Fruit fly (Drosophila melanogaster) whole organism, embryonic: ENCODE data around the gene tral.

Source experiments
- Ada2b ChIP-seq: fragments of 200-800 bp; sonication (Bioruptor generic); IDR thresholded peaks from 2 replicates; pipeline ENCODE4 v1.3.6; 2022; ENCODE audit warnings: missing biosample characterization, missing genetic modification characterization
- Aef1 ChIP-seq: fragments of 200-800 bp; sonication (Bioruptor generic); IDR thresholded peaks from 3 replicates; pipeline ENCODE4 v1.3.6; 2022; ENCODE audit warnings: missing biosample characterization, missing genetic modification characterization
- Atf3 ChIP-seq: fragments of 200-800 bp; sonication (Bioruptor generic); optimal IDR thresholded peaks from 3 replicates; lab custom pipeline; 2016; ENCODE audit warnings: missing biosample characterization, missing genetic modification characterization
- CG11723 ChIP-seq: fragments of 200-800 bp; sonication (Bioruptor generic); optimal IDR thresholded peaks from 2 replicates; lab custom pipeline; 2017; ENCODE audit warnings: missing biosample characterization, mild to moderate bottlenecking, missing genetic modification characterization
- CG12155 ChIP-seq: fragments of 200-800 bp; sonication (Bioruptor generic); optimal IDR thresholded peaks from 3 replicates; lab custom pipeline; 2016; ENCODE audit warnings: missing biosample characterization, missing genetic modification characterization
- CG12391 ChIP-seq: fragments of 200-800 bp; sonication (Bioruptor generic); optimal IDR thresholded peaks from 3 replicates; lab custom pipeline; 2018; ENCODE audit warnings: missing biosample characterization, mild to moderate bottlenecking, missing genetic modification characterization, moderate library complexity
- CG14050 ChIP-seq: fragments of 200-800 bp; sonication (Bioruptor generic); IDR thresholded peaks from 3 replicates; pipeline ENCODE4 v1.3.6; 2022; ENCODE audit warnings: missing biosample characterization, missing genetic modification characterization
- CG14860 ChIP-seq: fragments of 200-800 bp; sonication (Bioruptor generic); IDR thresholded peaks from 3 replicates; pipeline ENCODE4 v1.3.6; 2022; ENCODE audit warnings: missing biosample characterization, missing genetic modification characterization; ENCODE audit not compliant: partially characterized antibody
- CG1647 ChIP-seq: fragments of 200-800 bp; sonication (Bioruptor generic); optimal IDR thresholded peaks from 3 replicates; lab custom pipeline; 2016; ENCODE audit warnings: missing biosample characterization, missing genetic modification characterization
- CG17912 ChIP-seq: fragments of 200-800 bp; sonication (Bioruptor generic); optimal IDR thresholded peaks from 2 replicates; lab custom pipeline; 2018; ENCODE audit warnings: missing biosample characterization, mild to moderate bottlenecking, missing genetic modification characterization
- CG1832 ChIP-seq: fragments of 200-800 bp; sonication (Bioruptor generic); optimal IDR thresholded peaks from 2 replicates; lab custom pipeline; 2017; ENCODE audit warnings: missing biosample characterization, mild to moderate bottlenecking, missing genetic modification characterization, inconsistent platforms
- CG2120 ChIP-seq: fragments of 200-800 bp; sonication (Bioruptor generic); optimal IDR thresholded peaks from 3 replicates; lab custom pipeline; 2016; ENCODE audit warnings: missing biosample characterization, missing genetic modification characterization
- CG2199 ChIP-seq: fragments of 200-800 bp; sonication (Bioruptor generic); IDR thresholded peaks from 3 replicates; pipeline ENCODE4 v1.3.6; 2022; ENCODE audit warnings: missing biosample characterization, missing genetic modification characterization
- CG2875 ChIP-seq: fragments of 200-800 bp; sonication (Bioruptor generic); optimal IDR thresholded peaks from 2 replicates; lab custom pipeline; 2017; ENCODE audit warnings: missing biosample characterization, mild to moderate bottlenecking, missing genetic modification characterization, missing genetic modification reagents
- CG2889 ChIP-seq: fragments of 200-800 bp; sonication (Bioruptor generic); IDR thresholded peaks from 3 replicates; pipeline ENCODE4 v1.3.6; 2022; ENCODE audit warnings: missing biosample characterization, missing genetic modification characterization
- CG33557 ChIP-seq: fragments of 200-800 bp; sonication (Bioruptor generic); optimal IDR thresholded peaks from 2 replicates; lab custom pipeline; 2019; ENCODE audit warnings: missing biosample characterization, mild to moderate bottlenecking, missing genetic modification characterization, moderate library complexity
- CG4282 ChIP-seq: fragments of 200-800 bp; sonication (Bioruptor generic); optimal IDR thresholded peaks from 2 replicates; lab custom pipeline; 2016; ENCODE audit warnings: missing biosample characterization, missing genetic modification characterization
- CG4404 ChIP-seq: fragments of 200-800 bp; sonication (Bioruptor generic); IDR thresholded peaks from 2 replicates; pipeline ENCODE4 v1.3.6; 2022; ENCODE audit warnings: missing biosample characterization, missing genetic modification characterization
- CG4730 ChIP-seq: fragments of 200-800 bp; sonication (Bioruptor generic); IDR thresholded peaks from 2 replicates; pipeline ENCODE4 v1.3.6; 2022; ENCODE audit warnings: missing biosample characterization, missing genetic modification characterization
- CG6254 ChIP-seq: fragments of 200-800 bp; sonication (Bioruptor generic); optimal IDR thresholded peaks from 3 replicates; lab custom pipeline; 2017; ENCODE audit warnings: mild to moderate bottlenecking, missing biosample characterization, missing genetic modification reagents, missing genetic modification characterization
- CG9609 ChIP-seq: fragments of 200-800 bp; sonication (Bioruptor generic); optimal IDR thresholded peaks from 3 replicates; lab custom pipeline; 2016; ENCODE audit warnings: missing biosample characterization, missing genetic modification characterization
- Deaf1 ChIP-seq: fragments of 200-800 bp; optimal IDR thresholded peaks from 3 replicates; lab custom pipeline; 2019; ENCODE audit warnings: missing biosample characterization, mild to moderate bottlenecking, missing genetic modification characterization, moderate library complexity
- Eip74EF ChIP-seq, 2 experiments: fragments of 200-800 bp in 1 of 2; fragments of >200 bp in 1 of 2; sonication (Bioruptor generic) in 1 of 2; optimal IDR thresholded peaks; 2 replicates each; lab custom pipeline; 2017 to 2019; ENCODE audit warnings: missing biosample characterization in 2 of 2, missing genetic modification characterization in 2 of 2, mild to moderate bottlenecking in 1 of 2, moderate library complexity in 1 of 2
- Hr78 ChIP-seq, 2 experiments: fragments of 200-800 bp in 1 of 2; fragments of >200 bp in 1 of 2; sonication (Bioruptor generic) in 1 of 2; optimal IDR thresholded peaks; 2 replicates each; lab custom pipeline; 2017 to 2019; ENCODE audit warnings: missing biosample characterization in 2 of 2, missing genetic modification characterization in 2 of 2, mild to moderate bottlenecking in 1 of 2, moderate library complexity in 1 of 2
- Med ChIP-seq: fragments of 200-800 bp; sonication (Bioruptor generic); peaks from one replicate; lab custom pipeline; 2016; ENCODE audit warnings: missing biosample characterization, missing genetic modification characterization, mild to moderate bottlenecking, inconsistent platforms, moderate library complexity
- Mes4 ChIP-seq: fragments of 200-800 bp; sonication (Bioruptor generic); optimal IDR thresholded peaks from 2 replicates; lab custom pipeline; 2016; ENCODE audit warnings: missing biosample characterization, missing genetic modification characterization
- Myb ChIP-seq: fragments of 200-800 bp; sonication (Bioruptor generic); optimal IDR thresholded peaks from 2 replicates; lab custom pipeline; 2016; ENCODE audit warnings: missing biosample characterization, missing genetic modification characterization
- Poxn ChIP-seq: fragments of 200-800 bp; sonication (Bioruptor generic); IDR thresholded peaks from 2 replicates; pipeline ENCODE4 v1.3.6; 2022; ENCODE audit warnings: missing biosample characterization, missing genetic modification characterization
- Sry-β ChIP-seq: fragments of 200-800 bp; sonication (Bioruptor generic); optimal IDR thresholded peaks from 2 replicates; lab custom pipeline; 2018; ENCODE audit warnings: missing biosample characterization, mild to moderate bottlenecking, missing genetic modification characterization, moderate library complexity
- Ssrp ChIP-seq: fragments of 200-800 bp; sonication (Bioruptor generic); optimal IDR thresholded peaks from 2 replicates; lab custom pipeline; 2018; ENCODE audit warnings: missing biosample characterization, mild to moderate bottlenecking, missing genetic modification characterization, moderate library complexity
- TFAM ChIP-seq: fragments of 200-800 bp; sonication (Bioruptor generic); optimal IDR thresholded peaks from 2 replicates; lab custom pipeline; 2017; ENCODE audit warnings: missing biosample characterization, missing genetic modification characterization, inconsistent platforms
- Xrp1 ChIP-seq: fragments of 200-800 bp; sonication (Bioruptor generic); IDR thresholded peaks from 2 replicates; pipeline ENCODE4 v1.3.6; 2022; ENCODE audit warnings: missing biosample characterization, missing genetic modification characterization
- chn ChIP-seq: fragments of 200-800 bp; sonication (Bioruptor generic); optimal IDR thresholded peaks from 2 replicates; lab custom pipeline; 2016; ENCODE audit warnings: missing biosample characterization, missing genetic modification characterization
- crol ChIP-seq: fragments of 200-800 bp; sonication (Bioruptor generic); IDR thresholded peaks from 2 replicates; pipeline ENCODE4 v1.3.6; 2022; ENCODE audit warnings: missing biosample characterization, missing genetic modification characterization
- fu2 ChIP-seq: fragments of 200-800 bp; sonication (Bioruptor generic); optimal IDR thresholded peaks from 2 replicates; lab custom pipeline; 2016; ENCODE audit warnings: missing biosample characterization, missing genetic modification characterization
- hbn ChIP-seq: fragments of 200-800 bp; sonication (Bioruptor generic); IDR thresholded peaks from 2 replicates; pipeline ENCODE4 v1.3.6; 2022; ENCODE audit warnings: missing biosample characterization, missing genetic modification characterization; ENCODE audit not compliant: partially characterized antibody
- lab ChIP-seq: fragments of 200-800 bp; sonication (Bioruptor generic); optimal IDR thresholded peaks from 3 replicates; lab custom pipeline; 2017; ENCODE audit warnings: missing biosample characterization, missing genetic modification characterization, mild to moderate bottlenecking, moderate library complexity, missing genetic modification reagents
- oc ChIP-seq: fragments of 200-800 bp; sonication (Bioruptor generic); optimal IDR thresholded peaks from 2 replicates; lab custom pipeline; 2018; ENCODE audit warnings: missing biosample characterization, mild to moderate bottlenecking, missing genetic modification characterization, moderate library complexity
- sc ChIP-seq, 3 experiments: fragments of >200 bp in 2 of 3; fragments of 200-800 bp in 1 of 3; sonication (Bioruptor generic) in 1 of 3; optimal IDR thresholded peaks; 2 replicates in 2 of 3; 3 replicates in 1 of 3; lab custom pipeline; 2017; ENCODE audit warnings: mild to moderate bottlenecking in 1 of 3, missing biosample characterization in 1 of 3, missing genetic modification characterization in 1 of 3, missing genetic modification reagents in 1 of 3
- schlank ChIP-seq: fragments of 200-800 bp; sonication (Bioruptor generic); optimal IDR thresholded peaks from 2 replicates; lab custom pipeline; 2018; ENCODE audit warnings: missing biosample characterization, mild to moderate bottlenecking, missing genetic modification characterization
- sna ChIP-seq: fragments of 200-800 bp; sonication (Bioruptor generic); IDR thresholded peaks from 2 replicates; pipeline ENCODE4 v1.3.6; 2022; ENCODE audit warnings: missing biosample characterization, missing genetic modification characterization; ENCODE audit not compliant: partially characterized antibody
- sqz ChIP-seq: fragments of 200-800 bp; sonication (Bioruptor generic); optimal IDR thresholded peaks from 3 replicates; lab custom pipeline; 2018; ENCODE audit warnings: missing biosample characterization, mild to moderate bottlenecking, missing genetic modification characterization
- stc ChIP-seq: fragments of 200-800 bp; sonication (Bioruptor generic); IDR thresholded peaks from 2 replicates; pipeline ENCODE4 v1.3.6; 2022; ENCODE audit warnings: missing biosample characterization, missing genetic modification characterization
- tap ChIP-seq: fragments of 200-800 bp; optimal IDR thresholded peaks from 3 replicates; lab custom pipeline; 2019; ENCODE audit warnings: missing biosample characterization, mild to moderate bottlenecking, missing genetic modification characterization, moderate library complexity
- tin ChIP-seq: fragments of 200-800 bp; sonication (Bioruptor generic); optimal IDR thresholded peaks from 3 replicates; lab custom pipeline; 2016; ENCODE audit warnings: missing biosample characterization, missing genetic modification characterization
- tll ChIP-seq, 2 experiments: fragments of 200-800 bp in 1 of 2; fragments of >200 bp in 1 of 2; sonication (Bioruptor generic) in 1 of 2; optimal IDR thresholded peaks; 2 replicates each; lab custom pipeline; 2017 to 2019; ENCODE audit warnings: missing biosample characterization in 2 of 2, missing genetic modification characterization in 2 of 2, mild to moderate bottlenecking in 1 of 2, moderate library complexity in 1 of 2
- twi ChIP-seq: fragments of 200-800 bp; optimal IDR thresholded peaks from 2 replicates; lab custom pipeline; 2019; ENCODE audit warnings: missing biosample characterization, mild to moderate bottlenecking, missing genetic modification characterization, moderate library complexity
- vfl ChIP-seq: fragments of 200-800 bp; sonication (Bioruptor generic); optimal IDR thresholded peaks from 2 replicates; lab custom pipeline; 2016; ENCODE audit warnings: missing biosample characterization, missing genetic modification characterization

The tral gene

dm6 chr3L:12503865-12504650, 10.8 kb upstream of the tral start, which contains the start of the genes CG10646 and vih (continued):
- TF ChIP-seq Hr78 (GFP tag; optimal IDR thresholded peaks at IDR 0.05; lab: Kevin White, UChicago) (no peak), TFAM (no peak), hbn (GFP tag; lab: Robert Waterston, UW) (no peak; the same call in 1 of the 2 replicates), CG1832 (GFP tag; lab: Kevin White, UChicago) (no peak), Ssrp (tag; lab: Kevin White, UChicago) (peak; percentile 44), sqz (peak; percentile 68), Mes4 (GFP tag; lab: Kevin White, UChicago) (no peak), CG2199 (GFP tag; lab: Robert Waterston, UW) (no peak), sna (no peak), CG17912 (GFP tag; lab: Kevin White, UChicago) (no peak), CG9609 (GFP tag; lab: Kevin White, UChicago) (no peak), CG1647 (GFP tag; lab: Kevin White, UChicago) (no peak), tap (peak; percentile 4), crol (GFP tag; lab: Robert Waterston, UW) (no peak), tin (peak; percentile 62), CG4404 (no peak), Atf3 (GFP tag; lab: Kevin White, UChicago) (no peak), Med (GFP tag; lab: Kevin White, UChicago) (peak; percentile 53), Sry-β (GFP tag; lab: Kevin White, UChicago) (peak; percentile 42), CG6254 (GFP tag; lab: Kevin White, UChicago) (no peak), schlank (tag; lab: Kevin White, UChicago) (no peak), Deaf1 (tag; lab: Kevin White, UChicago) (peak; percentile 31), vfl (GFP tag; lab: Kevin White, UChicago) (no peak), Ada2b (GFP tag; lab: Robert Waterston, UW) (0 out of 2 replicates have a peak, but pooled peaks have one; percentile 18), CG12155 (GFP tag; lab: Kevin White, UChicago) (peak; percentile 63), Aef1 (no peak), Myb (peak; percentile 90), fu2 (GFP tag; lab: Kevin White, UChicago) (no peak), Xrp1 (0 out of 2 replicates have a peak, but pooled peaks have one; percentile 7), stc (no peak; the same call in 1 of the 2 replicates), oc (peak; percentile 11), CG33557 (peak; percentile 20), CG2889 (no peak), CG12391 (tag; lab: Kevin White, UChicago) (peak; percentile 77), tll (GFP tag; optimal IDR thresholded peaks at IDR 0.05; lab: Kevin White, UChicago) (no peak), CG11723 (GFP tag; lab: Kevin White, UChicago) (no peak), lab (GFP tag; lab: Kevin White, UChicago) (peak; percentile 57), CG14860 (GFP tag; lab: Robert Waterston, UW) (no peak), CG2875 (GFP tag; lab: Kevin White, UChicago) (no peak), twi (tag; lab: Kevin White, UChicago) (no peak), Poxn (GFP tag; lab: Robert Waterston, UW) (no peak), CG4730 (GFP tag; lab: Robert Waterston, UW) (no peak), sc (optimal IDR thresholded peaks at IDR 0.05; lab: Kevin White, UChicago) (no peak), sc (GFP tag; optimal IDR thresholded peaks at IDR 0.05; lab: Kevin White, UChicago) (no peak), CG2120 (peak; percentile 51), Eip74EF (GFP tag; optimal IDR thresholded peaks at IDR 0.05; lab: Kevin White, UChicago) (peak in 1 of 2 experiments; percentile 0), chn (GFP tag; lab: Kevin White, UChicago) (peak; percentile 25), CG4282 (GFP tag; lab: Kevin White, UChicago) (no peak), CG14050 (GFP tag; lab: Robert Waterston, UW) (no peak)
